Fruit fly (Drosophila melanogaster): Measurements from ENCODE around the gene CG15021.

Gene CG15021

DNA sequence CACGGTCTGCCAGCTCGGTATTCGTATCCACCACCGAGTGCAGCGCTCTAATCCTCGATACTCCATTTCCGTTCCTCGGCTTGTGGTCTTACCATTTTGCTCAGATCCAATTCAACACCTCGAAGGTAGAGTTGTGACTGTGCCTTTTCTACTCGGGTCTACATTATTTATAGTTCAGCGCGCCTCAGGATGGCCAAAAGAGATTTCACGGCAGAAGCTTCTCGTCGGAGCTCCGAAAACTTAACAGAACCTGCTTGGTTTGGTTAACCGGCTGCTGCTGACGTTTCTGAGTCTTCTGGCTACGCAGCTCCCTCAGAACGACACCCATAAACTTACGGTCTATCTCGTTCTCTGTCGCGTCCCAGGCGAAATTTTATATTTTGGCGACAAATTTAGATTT, 30.0 kb downstream of the CG15021 start, which contains the start of gene CG32241:
Gene CG32241, minus strand, starts transcription at position 101 of the 400 bp plus-strand sequence.
- no peak for TF ChIP-seq Hmx (GFP tag; optimal IDR thresholded peaks at IDR 0.05)
- TF ChIP-seq CG4424 (GFP tag; optimal IDR thresholded peaks at IDR 0.05) = no peak
- no peak for TF ChIP-seq h (optimal IDR thresholded peaks at IDR 0.05)
- TF ChIP-seq Scr (GFP tag; IDR thresholded peaks at IDR 0.05; ENCODE audit: partially characterized antibody) = no peak
- TF ChIP-seq ac (GFP tag; optimal IDR thresholded peaks at IDR 0.05) = no peak
- TF ChIP-seq repo (GFP tag; optimal IDR thresholded peaks at IDR 0.05) = no peak
- TF ChIP-seq Chrac-16 (GFP tag; optimal IDR thresholded peaks at IDR 0.05) = no peak
- no peak for TF ChIP-seq unpg (GFP tag; optimal IDR thresholded peaks at IDR 0.05)
- TF ChIP-seq aop (GFP tag; IDR thresholded peaks at IDR 0.05) = no peak
- no peak for TF ChIP-seq TFAM (GFP tag; optimal IDR thresholded peaks at IDR 0.05)
- no peak for TF ChIP-seq lbe (GFP tag; optimal IDR thresholded peaks at IDR 0.05)
- no peak for TF ChIP-seq E2f1 (GFP tag; IDR thresholded peaks at IDR 0.05)
- no peak for TF ChIP-seq Hmr (GFP tag; optimal IDR thresholded peaks at IDR 0.05)
- no peak for TF ChIP-seq rib (GFP tag; IDR thresholded peaks at IDR 0.05)
- no peak for TF ChIP-seq CG5245 (GFP tag; optimal IDR thresholded peaks at IDR 0.05)
- no peak for TF ChIP-seq odd (GFP tag; optimal IDR thresholded peaks at IDR 0.05)
- TF ChIP-seq CG15073 (GFP tag; optimal IDR thresholded peaks at IDR 0.05) = no peak
- no peak for TF ChIP-seq mld (GFP tag; IDR thresholded peaks at IDR 0.05; ENCODE audit: partially characterized antibody)
- no peak for TF ChIP-seq CG15479 (GFP tag; optimal IDR thresholded peaks at IDR 0.05)
- no peak for TF ChIP-seq CG10959 (GFP tag; IDR thresholded peaks at IDR 0.05)

DNA sequence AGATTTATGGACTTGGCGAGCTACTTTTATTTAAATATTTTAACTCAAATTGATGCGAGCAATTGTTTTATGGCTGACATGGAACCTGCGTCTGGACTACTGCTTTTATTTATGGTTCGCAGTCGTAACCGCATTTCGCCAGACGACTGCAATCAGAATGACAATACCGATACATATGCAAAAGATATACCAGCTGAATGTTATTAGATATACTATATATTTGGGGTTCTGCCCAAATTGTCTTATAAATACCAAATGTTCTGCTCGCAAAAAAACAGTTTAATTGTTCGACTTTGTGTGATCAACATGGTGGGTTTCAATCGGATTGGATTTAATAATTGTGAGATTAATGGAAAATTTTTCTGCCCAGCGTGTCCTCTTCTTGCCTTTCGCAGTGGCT, 33.2 kb downstream of the CG15021 start, which contains the start of gene CG32249:
Gene CG32249, plus strand, starts transcription at position 301 of the 400 bp plus-strand sequence.
- no peak for TF ChIP-seq prd (optimal IDR thresholded peaks at IDR 0.05)
- no peak for TF ChIP-seq prd (GFP tag; IDR thresholded peaks at IDR 0.05)
- no peak for TF ChIP-seq Dfd (GFP tag; optimal IDR thresholded peaks at IDR 0.05)
- TF ChIP-seq Dip2 (GFP tag; IDR thresholded peaks at IDR 0.05) = no peak
- TF ChIP-seq Drgx (GFP tag; IDR thresholded peaks at IDR 0.05) = no peak
- no peak for TF ChIP-seq Hand (GFP tag; optimal IDR thresholded peaks at IDR 0.05)
- no peak for TF ChIP-seq Rfx (GFP tag; IDR thresholded peaks at IDR 0.05)
- no peak for TF ChIP-seq BEAF-32 (GFP tag; optimal IDR thresholded peaks at IDR 0.05)
- TF ChIP-seq CG15269 (tag; optimal IDR thresholded peaks at IDR 0.05) = no peak
- no peak for TF ChIP-seq caup (GFP tag; optimal IDR thresholded peaks at IDR 0.05; ENCODE audit: severe bottlenecking)
- no peak for TF ChIP-seq CG1832 (GFP tag; optimal IDR thresholded peaks at IDR 0.05)
- no peak for TF ChIP-seq CG17385 (GFP tag; optimal IDR thresholded peaks at IDR 0.05)

DNA sequence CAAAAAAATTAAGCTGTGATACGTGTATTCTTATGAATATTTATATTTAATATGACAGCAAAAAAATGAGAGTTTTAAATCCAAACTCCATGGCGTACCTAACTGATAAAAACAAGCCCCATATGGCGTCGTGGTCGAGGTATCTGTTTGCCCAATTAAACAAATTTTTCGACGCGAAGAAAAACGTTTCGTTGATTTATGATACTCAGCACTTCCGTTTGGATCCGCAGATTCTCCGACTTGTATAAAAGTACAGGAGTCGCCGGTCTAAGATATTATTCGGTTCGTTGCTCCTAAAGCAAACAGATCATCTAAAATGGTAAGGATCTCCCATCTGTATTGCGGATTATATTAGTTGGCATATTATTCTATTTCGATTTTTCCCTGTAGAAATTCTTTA, 34.9 kb downstream of the CG15021 start, which contains the start of gene CG32248:
Gene CG32248, plus strand, starts transcription at position 301 of the 400 bp plus-strand sequence.
- TF ChIP-seq bsh (GFP tag; optimal IDR thresholded peaks at IDR 0.05) (no peak), CG15479 (GFP tag; optimal IDR thresholded peaks at IDR 0.05) (no peak), slbo (GFP tag; IDR thresholded peaks at IDR 0.05) (no peak), CG13287 (GFP tag; IDR thresholded peaks at IDR 0.05; ENCODE audit: partially characterized antibody) (no peak), her (GFP tag; optimal IDR thresholded peaks at IDR 0.05) (no peak), CG1832 (GFP tag; optimal IDR thresholded peaks at IDR 0.05) (no peak), Doc2 (GFP tag; IDR thresholded peaks at IDR 0.05) (no peak), knrl (GFP tag; IDR thresholded peaks at IDR 0.05; ENCODE audit: partially characterized antibody) (no peak), Opbp (GFP tag; IDR thresholded peaks at IDR 0.05; ENCODE audit: partially characterized antibody) (no peak), hbn (GFP tag; IDR thresholded peaks at IDR 0.05; ENCODE audit: partially characterized antibody) (no peak), Sox100B (GFP tag; optimal IDR thresholded peaks at IDR 0.05) (no peak), Hr78 (GFP tag; optimal IDR thresholded peaks at IDR 0.05) (no peak), chinmo (GFP tag; IDR thresholded peaks at IDR 0.05; ENCODE audit: partially characterized antibody) (no peak), CG11723 (GFP tag; optimal IDR thresholded peaks at IDR 0.05) (no peak), CG2199 (GFP tag; IDR thresholded peaks at IDR 0.05) (no peak), gce (GFP tag; IDR thresholded peaks at IDR 0.05) (no peak)
